Fruit fly (Drosophila melanogaster): ENCODE measurements around the gene LSm-4.

The LSm-4 gene

DNA sequence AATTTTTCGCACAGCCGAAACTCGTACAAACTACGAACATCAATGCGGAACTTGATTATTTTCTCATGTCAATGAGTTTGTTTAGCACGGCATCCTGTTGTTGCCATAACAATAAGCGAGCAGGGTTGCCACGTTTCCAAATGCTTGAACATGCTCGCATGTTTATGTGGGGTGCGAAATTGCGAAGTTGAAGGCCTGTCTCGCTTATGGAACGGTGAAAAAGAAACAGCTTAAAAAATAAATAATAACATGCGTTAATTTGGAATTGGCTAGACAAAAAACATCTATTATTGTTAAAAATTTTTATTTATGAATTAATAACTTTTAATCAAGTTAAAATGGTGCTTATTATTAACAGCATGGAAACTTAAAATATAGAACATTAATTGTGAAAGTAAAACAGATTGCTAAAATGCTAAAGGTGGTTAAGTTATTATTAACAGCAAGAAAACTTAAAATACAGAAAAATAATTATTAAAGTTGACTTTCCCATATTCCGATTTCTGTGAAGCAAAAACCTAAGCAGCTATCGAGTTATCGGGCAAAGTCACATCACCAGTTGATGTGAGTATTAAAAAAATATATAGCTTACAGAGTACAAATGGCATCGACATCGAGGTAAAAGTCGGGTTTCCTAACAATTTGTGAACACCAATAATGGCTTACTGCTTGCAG is 25.9 kb upstream of the LSm-4 start, which contains the start of the genes Bug22 and TfIIB (continued):
- TF ChIP-seq D (optimal IDR thresholded peaks at IDR 0.05), result no peak
- TF ChIP-seq D (GFP tag; optimal IDR thresholded peaks at IDR 0.05), result peak; percentile 23
- no peak for TF ChIP-seq CG11695 (GFP tag; IDR thresholded peaks at IDR 0.05)
- TF ChIP-seq H2.0 (GFP tag; IDR thresholded peaks at IDR 0.05), result peak; percentile 64
- TF ChIP-seq CG4730 (GFP tag; IDR thresholded peaks at IDR 0.05), result peak; percentile 32; the same call in 1 of the 2 replicates
- TF ChIP-seq CG8388 (GFP tag; optimal IDR thresholded peaks at IDR 0.05), result peak; percentile 45
- peak; percentile 3 for TF ChIP-seq nau (GFP tag; optimal IDR thresholded peaks at IDR 0.05)
- TF ChIP-seq dmrt11E (tag; optimal IDR thresholded peaks at IDR 0.05), result peak; percentile 59
- no peak for TF ChIP-seq lab (GFP tag; optimal IDR thresholded peaks at IDR 0.05)
- peak; percentile 35 for TF ChIP-seq CG33213 (GFP tag; optimal IDR thresholded peaks at IDR 0.05)
- TF ChIP-seq Spps (tag; optimal IDR thresholded peaks at IDR 0.05), result peak; percentile 28
- peak; percentile 61 for TF ChIP-seq CG18011 (GFP tag; optimal IDR thresholded peaks at IDR 0.05)
- peak; percentile 89 for TF ChIP-seq MBD-R2 (GFP tag; IDR thresholded peaks at IDR 0.05)
- peak; percentile 32 for TF ChIP-seq CG17912 (GFP tag; optimal IDR thresholded peaks at IDR 0.05)
- TF ChIP-seq stc (GFP tag; IDR thresholded peaks at IDR 0.05), result peak; percentile 65
- TF ChIP-seq Oli (tag; optimal IDR thresholded peaks at IDR 0.05), result no peak
- no peak for TF ChIP-seq fd64A (GFP tag; optimal IDR thresholded peaks at IDR 0.05)
- no peak for TF ChIP-seq fru (optimal IDR thresholded peaks at IDR 0.05)
- TF ChIP-seq Aef1 (GFP tag; IDR thresholded peaks at IDR 0.05), result peak; percentile 66; the same call in 2 of the 3 replicates
- TF ChIP-seq CG9609 (GFP tag; optimal IDR thresholded peaks at IDR 0.05), result peak; percentile 63
- TF ChIP-seq toy (GFP tag; IDR thresholded peaks at IDR 0.05), result no peak
- peak; percentile 72 for TF ChIP-seq Chrac-16 (GFP tag; optimal IDR thresholded peaks at IDR 0.05)
- TF ChIP-seq CG30403 (GFP tag; optimal IDR thresholded peaks at IDR 0.05), result peak; percentile 88
- peak; percentile 75 for TF ChIP-seq zfh2 (GFP tag; optimal IDR thresholded peaks at IDR 0.05)
- no peak for TF ChIP-seq CG7357 (GFP tag; IDR thresholded peaks at IDR 0.05)
- peak; percentile 19; the same call in 1 of the 2 replicates for TF ChIP-seq Bgb (GFP tag; IDR thresholded peaks at IDR 0.05; ENCODE audit: partially characterized antibody)
- TF ChIP-seq Ssrp (tag; optimal IDR thresholded peaks at IDR 0.05), result peak; percentile 58
- TF ChIP-seq CG3726 (GFP tag; IDR thresholded peaks at IDR 0.05), result no peak
- TF ChIP-seq fd102C (GFP tag; optimal IDR thresholded peaks at IDR 0.05), result no peak
- TF ChIP-seq CG6654 (GFP tag; optimal IDR thresholded peaks at IDR 0.05), result no peak
- TF ChIP-seq Med (GFP tag), result peak; percentile 94
- no peak for TF ChIP-seq CG6683 (GFP tag; optimal IDR thresholded peaks at IDR 0.05)
- peak; percentile 71 for TF ChIP-seq Mad (GFP tag; optimal IDR thresholded peaks at IDR 0.05)
- no peak for TF ChIP-seq en (GFP tag; optimal IDR thresholded peaks at IDR 0.05)
- peak; percentile 14 for TF ChIP-seq CrebB (tag; optimal IDR thresholded peaks at IDR 0.05)
- peak; percentile 88 for TF ChIP-seq CG12391 (tag; optimal IDR thresholded peaks at IDR 0.05)
- TF ChIP-seq gcm2 (GFP tag; optimal IDR thresholded peaks at IDR 0.05), result no peak
- peak; percentile 40 for TF ChIP-seq Rx (GFP tag; IDR thresholded peaks at IDR 0.05)
- no peak for TF ChIP-seq yki (optimal IDR thresholded peaks at IDR 0.05)
- TF ChIP-seq zen2 (GFP tag; IDR thresholded peaks at IDR 0.05; ENCODE audit: partially characterized antibody), result no peak
- TF ChIP-seq HmgZ (tag; optimal IDR thresholded peaks at IDR 0.05), result peak; percentile 54
- TF ChIP-seq Dad (GFP tag; optimal IDR thresholded peaks at IDR 0.05), result peak; percentile 39
- TF ChIP-seq HLH4C (GFP tag; IDR thresholded peaks at IDR 0.05; ENCODE audit: partially characterized antibody), result 0 out of 3 replicates have a peak, but pooled peaks have one; percentile 33
- TF ChIP-seq MTF-1 (GFP tag; optimal IDR thresholded peaks at IDR 0.05; ENCODE audit: borderline replicate concordance), result peak; percentile 19
- TF ChIP-seq Ptx1 (GFP tag; IDR thresholded peaks at IDR 0.05), result peak; percentile 75
- peak; percentile 58 for TF ChIP-seq CG10147 (GFP tag; optimal IDR thresholded peaks at IDR 0.05)
- TF ChIP-seq BtbVII (GFP tag; optimal IDR thresholded peaks at IDR 0.05), result peak; percentile 56
- peak; percentile 87 for TF ChIP-seq Elba2 (GFP tag; optimal IDR thresholded peaks at IDR 0.05)
- TF ChIP-seq HLH54F (GFP tag; optimal IDR thresholded peaks at IDR 0.05), result peak; percentile 83
- no peak for TF ChIP-seq CG2129 (GFP tag; IDR thresholded peaks at IDR 0.05; ENCODE audit: partially characterized antibody)

All from whole organism, embryonic.